Worm (Caenorhabditis elegans) whole organism, L4 larva: ENCODE data around the gene Y46G5A.38.

Experiments
- arid-1 ChIP-seq: fragments of 200-800 bp; sonication (Bioruptor generic); conservative IDR thresholded peaks from 2 replicates; pipeline ENCODE4 v1.3.6; 2022; ENCODE audit warnings: missing genetic modification reagents, missing genetic modification characterization, missing compliant biosample characterization
- hlh-11 ChIP-seq: fragments of 200-800 bp; sonication (Bioruptor generic); optimal IDR thresholded peaks from 2 replicates; lab custom pipeline; 2018; ENCODE audit warnings: mild to moderate bottlenecking, missing genetic modification characterization, missing compliant biosample characterization
- hlh-30 ChIP-seq: sonication (generic microtip); optimal IDR thresholded peaks from 2 replicates; lab custom pipeline; 2017; ENCODE audit warnings: antibody characterized with exemption, mild to moderate bottlenecking, missing genetic modification characterization, missing compliant biosample characterization; ENCODE audit not compliant: insufficient read depth
- lin-38 ChIP-seq: fragments of 200-800 bp; sonication (Bioruptor generic); IDR thresholded peaks from 2 replicates; pipeline ENCODE4 v1.3.6; 2022; ENCODE audit warnings: missing genetic modification reagents, missing genetic modification characterization, missing compliant biosample characterization
- mep-1 ChIP-seq: fragments of 150-350 bp; sonication (generic microtip); optimal IDR thresholded peaks from 3 replicates; lab custom pipeline; 2014; ENCODE audit warnings: missing biosample characterization, missing genetic modification characterization
- mes-2 ChIP-seq: sonication (generic microtip); optimal IDR thresholded peaks from 2 replicates; lab custom pipeline; 2016; ENCODE audit warnings: missing genotype, mild to moderate bottlenecking, missing genetic modification characterization, missing compliant biosample characterization; ENCODE audit not compliant: poor library complexity, severe bottlenecking
- nhr-11 ChIP-seq: fragments of 150-350 bp; optimal IDR thresholded peaks from 2 replicates; lab custom pipeline; 2014; ENCODE audit warnings: missing biosample characterization, missing genetic modification characterization
- nhr-25 ChIP-seq: sonication (generic microtip); optimal IDR thresholded peaks from 2 replicates; lab custom pipeline; 2017; ENCODE audit warnings: missing genetic modification characterization, mild to moderate bottlenecking, missing compliant biosample characterization, antibody characterized with exemption, moderate library complexity, borderline replicate concordance; ENCODE audit not compliant: insufficient read depth
- nhr-41 ChIP-seq: fragments of 200-800 bp; sonication (Bioruptor generic); IDR thresholded peaks from 2 replicates; pipeline ENCODE4 v1.3.6; 2022; ENCODE audit warnings: missing genetic modification reagents, missing genetic modification characterization, missing compliant biosample characterization
- snpc-4 ChIP-seq: fragments of 150-350 bp; optimal IDR thresholded peaks from 2 replicates; lab custom pipeline; 2014; ENCODE audit warnings: missing biosample characterization, missing genetic modification characterization
- zip-2 ChIP-seq: fragments of 150-350 bp; optimal IDR thresholded peaks from 2 replicates; lab custom pipeline; 2014; ENCODE audit warnings: missing biosample characterization, missing genetic modification characterization

ce11 chrII:12818488-12818887 lies 8.4 kb upstream of the Y46G5A.38 start, which contains the start of gene Y46G5A.22:
- no peak for TF ChIP-seq lin-38
- no peak for TF ChIP-seq mep-1 (tag; lab: Kevin White, UChicago)
- no peak for TF ChIP-seq nhr-41 (GFP tag; lab: Robert Waterston, UW)
- TF ChIP-seq hlh-11 (tag; lab: Kevin White, UChicago), result no peak
- TF ChIP-seq hlh-30 (tag; lab: Kevin White, UChicago), result peak; percentile 15
- TF ChIP-seq nhr-11 (tag; lab: Kevin White, UChicago), result no peak
- no peak for TF ChIP-seq zip-2 (tag; lab: Kevin White, UChicago)
- no peak for TF ChIP-seq arid-1 (GFP tag; lab: Robert Waterston, UW)
- no peak for TF ChIP-seq mes-2 (tag; lab: Kevin White, UChicago)
- no peak for TF ChIP-seq snpc-4 (tag; lab: Kevin White, UChicago)
- TF ChIP-seq nhr-25, result no peak
